Fruit fly (Drosophila melanogaster): Measurements from ENCODE around the gene vls.

The vls gene

dm6 chr2L:20097105-20097631, 31.7 kb upstream of the vls start, which contains the start of the genes mRpS18B and Kua (continued):
- no peak for TF ChIP-seq mld (GFP tag; IDR thresholded peaks at IDR 0.05; ENCODE audit: partially characterized antibody)
- no peak for TF ChIP-seq CG43689 (GFP tag; IDR thresholded peaks at IDR 0.05)
- no peak for TF ChIP-seq bigmax (GFP tag; optimal IDR thresholded peaks at IDR 0.05)
- no peak for TF ChIP-seq CG7745 (tag; optimal IDR thresholded peaks at IDR 0.05)
- peak; percentile 78 for TF ChIP-seq CG9932 (GFP tag; IDR thresholded peaks at IDR 0.05)
- peak; percentile 43 for TF ChIP-seq CG34376 (GFP tag; optimal IDR thresholded peaks at IDR 0.05)
- no peak for TF ChIP-seq vfl (GFP tag; optimal IDR thresholded peaks at IDR 0.05)
- TF ChIP-seq CG11456 (GFP tag; IDR thresholded peaks at IDR 0.05), result peak; percentile 80
- TF ChIP-seq CG42726 (GFP tag; IDR thresholded peaks at IDR 0.05; ENCODE audit: partially characterized antibody), result 0 out of 2 replicates have a peak, but pooled peaks have one; percentile 43
- TF ChIP-seq Mad (GFP tag; optimal IDR thresholded peaks at IDR 0.05), result peak; percentile 0
- TF ChIP-seq CG7556 (GFP tag; optimal IDR thresholded peaks at IDR 0.05), result peak; percentile 38
- no peak for TF ChIP-seq prd (optimal IDR thresholded peaks at IDR 0.05)
- TF ChIP-seq prd (GFP tag; IDR thresholded peaks at IDR 0.05), result peak; percentile 72
- TF ChIP-seq CG9727 (GFP tag; optimal IDR thresholded peaks at IDR 0.05), result peak; percentile 18
- peak; percentile 70 for TF ChIP-seq Bgb (GFP tag; IDR thresholded peaks at IDR 0.05; ENCODE audit: partially characterized antibody)
- TF ChIP-seq C15 (GFP tag; IDR thresholded peaks at IDR 0.05), result no peak
- TF ChIP-seq bab2 (GFP tag; optimal IDR thresholded peaks at IDR 0.05), result no peak
- peak; percentile 2 for TF ChIP-seq Dp (GFP tag; optimal IDR thresholded peaks at IDR 0.05)
- peak; percentile 65 for TF ChIP-seq CG15696 (tag; optimal IDR thresholded peaks at IDR 0.05)
- TF ChIP-seq slp2 (GFP tag; optimal IDR thresholded peaks at IDR 0.05), result no peak
- peak; percentile 38 for TF ChIP-seq CG17385 (GFP tag; optimal IDR thresholded peaks at IDR 0.05)
- no peak for TF ChIP-seq CG17568 (GFP tag; optimal IDR thresholded peaks at IDR 0.05)
- no peak for TF ChIP-seq Hey (tag; optimal IDR thresholded peaks at IDR 0.05)
- no peak for TF ChIP-seq ac (GFP tag; optimal IDR thresholded peaks at IDR 0.05)
- peak; percentile 41 for TF ChIP-seq Ets97D (GFP tag; optimal IDR thresholded peaks at IDR 0.05)
- TF ChIP-seq Meics (GFP tag; optimal IDR thresholded peaks at IDR 0.05), result peak; percentile 54
- TF ChIP-seq CG10959 (GFP tag; IDR thresholded peaks at IDR 0.05), result no peak
- TF ChIP-seq CG12236 (GFP tag; optimal IDR thresholded peaks at IDR 0.05), result no peak
- TF ChIP-seq Hr39 (optimal IDR thresholded peaks at IDR 0.05), result no peak
- peak; percentile 57; the same call in 1 of the 2 replicates for TF ChIP-seq ranshi (GFP tag; IDR thresholded peaks at IDR 0.05)
- TF ChIP-seq D19A (tag; optimal IDR thresholded peaks at IDR 0.05), result peak; percentile 33
- 0 out of 2 replicates have a peak, but pooled peaks have one; percentile 23 for TF ChIP-seq E2f2 (GFP tag; IDR thresholded peaks at IDR 0.05)
- no peak for TF ChIP-seq chinmo (GFP tag; IDR thresholded peaks at IDR 0.05; ENCODE audit: partially characterized antibody)
- peak; percentile 52 for TF ChIP-seq Ssrp (tag; optimal IDR thresholded peaks at IDR 0.05)
- TF ChIP-seq bcd (GFP tag; optimal IDR thresholded peaks at IDR 0.05), result peak; percentile 62
- no peak for TF ChIP-seq btn (GFP tag; optimal IDR thresholded peaks at IDR 0.05)
- TF ChIP-seq CG13624 (GFP tag; optimal IDR thresholded peaks at IDR 0.05), result peak; percentile 26
- TF ChIP-seq ap (GFP tag; IDR thresholded peaks at IDR 0.05), result 0 out of 2 replicates have a peak, but pooled peaks have one; percentile 29
- TF ChIP-seq row (GFP tag; IDR thresholded peaks at IDR 0.05), result peak; percentile 86
- TF ChIP-seq CG12299 (tag; optimal IDR thresholded peaks at IDR 0.05), result peak; percentile 50
- peak; percentile 83 for TF ChIP-seq CoRest (tag; optimal IDR thresholded peaks at IDR 0.05)
- TF ChIP-seq fd64A (GFP tag; optimal IDR thresholded peaks at IDR 0.05), result no peak
- no peak for TF ChIP-seq cg (GFP tag; optimal IDR thresholded peaks at IDR 0.05)
- peak; percentile 34 for TF ChIP-seq CG18619 (GFP tag; optimal IDR thresholded peaks at IDR 0.05)
- no peak for TF ChIP-seq fd102C (GFP tag; optimal IDR thresholded peaks at IDR 0.05)
- TF ChIP-seq Sry-δ (GFP tag; optimal IDR thresholded peaks at IDR 0.05), result peak; percentile 54
- no peak for TF ChIP-seq YL-1 (GFP tag; optimal IDR thresholded peaks at IDR 0.05)
- TF ChIP-seq CHES-1-like (GFP tag; optimal IDR thresholded peaks at IDR 0.05), result no peak
- no peak for TF ChIP-seq CG14050 (GFP tag; IDR thresholded peaks at IDR 0.05)
- no peak for TF ChIP-seq CG8765 (GFP tag; IDR thresholded peaks at IDR 0.05)
- peak; percentile 63 for TF ChIP-seq CG30403 (GFP tag; optimal IDR thresholded peaks at IDR 0.05)

Data from whole organism, embryonic.